Worm (Caenorhabditis elegans): ENCODE results near the gene gbh-2.

Gene gbh-2

ce11 chrII:8456094-8456493 is 29.6 kb upstream of the gbh-2 start, which contains the start of gene F22B5.6:
Gene F22B5.6 (minus strand): TSS chrII:8456194.
- TF ChIP-seq tbx-37 (GFP tag; conservative IDR thresholded peaks at IDR 0.05): no peak
- no peak for TF ChIP-seq tra-4 (tag; optimal IDR thresholded peaks at IDR 0.05)
- no peak for TF ChIP-seq F13C5.2 (tag; optimal IDR thresholded peaks at IDR 0.05)
- no peak for TF ChIP-seq aly-1 (tag; optimal IDR thresholded peaks at IDR 0.05)
- TF ChIP-seq B0310.2 (tag; optimal IDR thresholded peaks at IDR 0.05): no peak
- no peak for TF ChIP-seq ceh-13 (GFP tag; optimal IDR thresholded peaks at IDR 0.05)
- no peak for TF ChIP-seq scrt-1 (GFP tag; IDR thresholded peaks at IDR 0.05)
- no peak for TF ChIP-seq sea-1 (GFP tag; conservative IDR thresholded peaks at IDR 0.05)
- no peak for TF ChIP-seq ets-7 (tag; optimal IDR thresholded peaks at IDR 0.05)
- no peak for TF ChIP-seq hmg-4 (GFP tag; optimal IDR thresholded peaks at IDR 0.05)
- no peak for TF ChIP-seq hnd-1 (tag; optimal IDR thresholded peaks at IDR 0.05)
- no peak for TF ChIP-seq hmbx-1 (tag; optimal IDR thresholded peaks at IDR 0.05)
- TF ChIP-seq flt-1 (GFP tag; IDR thresholded peaks at IDR 0.05): no peak
- TF ChIP-seq ama-1 (optimal IDR thresholded peaks at IDR 0.05): no peak
- no peak for TF ChIP-seq pes-1 (GFP tag; IDR thresholded peaks at IDR 0.05)

DNA sequence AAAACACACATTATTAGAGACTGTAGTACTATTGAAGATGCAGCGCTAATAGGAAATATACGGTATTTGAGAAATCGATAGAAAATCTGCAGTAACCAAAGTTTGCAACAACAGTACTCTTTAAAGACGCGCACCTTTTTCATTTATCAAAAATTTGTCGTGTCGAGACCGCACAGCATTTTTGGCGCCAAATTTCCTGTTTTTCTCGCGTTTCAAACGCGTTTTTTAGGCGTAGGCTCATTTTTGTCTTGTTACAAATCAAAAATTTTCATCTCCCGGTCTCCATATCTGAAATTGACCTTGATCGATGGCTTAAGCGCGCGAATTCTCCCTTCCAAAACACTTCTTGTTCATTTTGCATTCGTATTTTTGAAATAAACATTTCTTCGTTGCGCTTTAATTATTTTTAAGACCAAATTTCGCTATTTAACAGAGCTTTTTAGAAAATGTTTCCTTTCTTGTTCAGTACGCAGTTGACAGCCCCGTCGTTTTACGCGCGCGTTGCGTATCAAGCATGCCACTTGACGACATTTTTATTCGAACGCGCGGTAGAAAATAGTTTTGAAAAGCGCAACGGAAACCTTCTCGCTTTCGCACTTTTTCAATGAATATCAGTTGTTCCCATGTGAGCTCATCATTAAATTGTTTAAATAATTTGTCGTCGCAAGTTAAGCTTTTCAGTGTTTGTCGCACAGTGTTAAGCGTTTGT is 28.8 kb upstream of the gbh-2 start:
- TF ChIP-seq sea-1 (GFP tag; conservative IDR thresholded peaks at IDR 0.05) (no peak), ets-7 (tag; optimal IDR thresholded peaks at IDR 0.05) (no peak), pes-1 (GFP tag; IDR thresholded peaks at IDR 0.05) (no peak), aly-1 (tag; optimal IDR thresholded peaks at IDR 0.05) (no peak), hmg-4 (GFP tag; optimal IDR thresholded peaks at IDR 0.05) (no peak), F13C5.2 (tag; optimal IDR thresholded peaks at IDR 0.05) (no peak), tra-4 (tag; optimal IDR thresholded peaks at IDR 0.05) (no peak), flt-1 (GFP tag; IDR thresholded peaks at IDR 0.05) (no peak), hnd-1 (tag; optimal IDR thresholded peaks at IDR 0.05) (no peak), tbx-37 (GFP tag; conservative IDR thresholded peaks at IDR 0.05) (no peak), tbx-11 (GFP tag; IDR thresholded peaks at IDR 0.05) (no peak), scrt-1 (GFP tag; IDR thresholded peaks at IDR 0.05) (no peak), ceh-36 (tag; optimal IDR thresholded peaks at IDR 0.05) (no peak), ceh-13 (GFP tag; optimal IDR thresholded peaks at IDR 0.05) (no peak)

DNA sequence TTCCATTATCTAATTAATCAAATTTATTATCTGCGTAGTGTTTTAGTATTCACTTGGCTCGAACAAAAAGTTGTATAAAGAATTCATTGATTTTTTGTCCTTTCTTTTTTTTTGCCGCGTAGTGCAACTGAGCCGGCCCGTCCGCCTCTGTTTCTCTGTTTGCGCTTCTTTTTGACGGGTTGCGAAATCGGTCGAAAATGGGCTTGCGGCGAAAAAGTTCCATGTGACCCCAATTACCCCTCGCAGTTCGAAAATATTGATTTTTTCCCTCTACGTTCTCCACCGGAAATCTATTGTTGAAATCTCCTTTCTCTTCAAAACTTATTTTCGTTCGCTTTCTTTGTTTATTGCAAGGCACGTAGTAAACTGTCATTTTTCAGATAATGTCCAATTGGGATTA is 28.2 kb upstream of the gbh-2 start, which contains the start of gene zyg-9:
Gene zyg-9 (plus strand): TSS at position 381 of the 400 bp plus-strand sequence.
- TF ChIP-seq tbx-37 (GFP tag; conservative IDR thresholded peaks at IDR 0.05): no peak
- no peak for TF ChIP-seq tra-4 (tag; optimal IDR thresholded peaks at IDR 0.05)
- TF ChIP-seq ceh-36 (tag; optimal IDR thresholded peaks at IDR 0.05): no peak
- TF ChIP-seq aly-1 (tag; optimal IDR thresholded peaks at IDR 0.05): no peak
- TF ChIP-seq B0310.2 (tag; optimal IDR thresholded peaks at IDR 0.05): no peak
- TF ChIP-seq hnd-1 (tag; optimal IDR thresholded peaks at IDR 0.05): no peak
- TF ChIP-seq hmg-4 (GFP tag; optimal IDR thresholded peaks at IDR 0.05): no peak
- no peak for TF ChIP-seq ceh-13 (GFP tag; optimal IDR thresholded peaks at IDR 0.05)
- no peak for TF ChIP-seq pes-1 (GFP tag; IDR thresholded peaks at IDR 0.05)
- TF ChIP-seq ets-7 (tag; optimal IDR thresholded peaks at IDR 0.05): no peak

- TF ChIP-seq tbx-37 (GFP tag; conservative IDR thresholded peaks at IDR 0.05) (no peak), ceh-36 (tag; optimal IDR thresholded peaks at IDR 0.05) (peak; percentile 45)
Measured at ce11 chrII:8464448-8464898, 21.2 kb upstream of the gbh-2 start, which contains the start of gene fars-3. Gene fars-3 (plus strand): TSS chrII:8464848.

ce11 chrII:8466874-8467273 is 18.8 kb upstream of the gbh-2 start, which contains the start of gene F22B5.10:
Gene F22B5.10 (plus strand): TSS chrII:8467174.
- TF ChIP-seq B0310.2 (tag; optimal IDR thresholded peaks at IDR 0.05): no peak
- TF ChIP-seq flt-1 (GFP tag; IDR thresholded peaks at IDR 0.05): no peak
- no peak for TF ChIP-seq aly-1 (tag; optimal IDR thresholded peaks at IDR 0.05)
- TF ChIP-seq ceh-13 (GFP tag; optimal IDR thresholded peaks at IDR 0.05): no peak
- TF ChIP-seq tra-4 (tag; optimal IDR thresholded peaks at IDR 0.05): no peak
- no peak for TF ChIP-seq ama-1 (optimal IDR thresholded peaks at IDR 0.05)
- no peak for TF ChIP-seq scrt-1 (GFP tag; IDR thresholded peaks at IDR 0.05)
- no peak for TF ChIP-seq F13C5.2 (tag; optimal IDR thresholded peaks at IDR 0.05)
- TF ChIP-seq tbx-37 (GFP tag; conservative IDR thresholded peaks at IDR 0.05): no peak
- no peak for TF ChIP-seq ets-7 (tag; optimal IDR thresholded peaks at IDR 0.05)
- TF ChIP-seq ceh-36 (tag; optimal IDR thresholded peaks at IDR 0.05): no peak
- TF ChIP-seq hmg-4 (GFP tag; optimal IDR thresholded peaks at IDR 0.05): no peak
- TF ChIP-seq pes-1 (GFP tag; IDR thresholded peaks at IDR 0.05): no peak
- TF ChIP-seq sea-1 (GFP tag; conservative IDR thresholded peaks at IDR 0.05): no peak
- TF ChIP-seq hmbx-1 (tag; optimal IDR thresholded peaks at IDR 0.05): no peak
- no peak for TF ChIP-seq tbx-11 (GFP tag; IDR thresholded peaks at IDR 0.05)
- TF ChIP-seq hnd-1 (tag; optimal IDR thresholded peaks at IDR 0.05): no peak

DNA sequence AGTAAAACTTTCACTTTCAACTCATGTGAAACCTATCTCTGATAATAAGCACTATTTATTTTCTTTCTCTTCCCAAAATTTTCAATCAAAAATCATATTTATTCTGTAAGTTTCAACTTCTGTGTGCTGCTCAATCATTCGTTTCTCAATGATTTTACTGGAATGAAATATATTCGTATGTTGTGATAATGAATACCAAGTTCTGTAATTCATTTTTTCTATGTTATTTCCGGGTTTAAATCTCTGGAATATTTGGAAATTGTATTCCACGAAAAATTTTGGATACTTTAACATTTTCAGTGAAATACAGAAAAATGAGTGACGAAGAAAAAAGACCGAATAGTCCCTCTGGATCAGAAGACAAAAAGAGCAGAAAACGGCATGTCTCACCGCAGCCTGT is 17.9 kb upstream of the gbh-2 start, which contains the start of gene M05D6.2:
Gene M05D6.2 (plus strand): TSS at position 301 of the 400 bp plus-strand sequence.
- TF ChIP-seq tbx-37 (GFP tag; conservative IDR thresholded peaks at IDR 0.05) (no peak), hmg-4 (GFP tag; optimal IDR thresholded peaks at IDR 0.05) (no peak), sea-1 (GFP tag; conservative IDR thresholded peaks at IDR 0.05) (no peak), F13C5.2 (tag; optimal IDR thresholded peaks at IDR 0.05) (no peak), ceh-36 (tag; optimal IDR thresholded peaks at IDR 0.05) (no peak), hnd-1 (tag; optimal IDR thresholded peaks at IDR 0.05) (no peak), ceh-13 (GFP tag; optimal IDR thresholded peaks at IDR 0.05) (no peak), B0310.2 (tag; optimal IDR thresholded peaks at IDR 0.05) (no peak), tra-4 (tag; optimal IDR thresholded peaks at IDR 0.05) (no peak), ama-1 (optimal IDR thresholded peaks at IDR 0.05) (no peak), pes-1 (GFP tag; IDR thresholded peaks at IDR 0.05) (no peak), flt-1 (GFP tag; IDR thresholded peaks at IDR 0.05) (no peak), ets-7 (tag; optimal IDR thresholded peaks at IDR 0.05) (no peak)

DNA sequence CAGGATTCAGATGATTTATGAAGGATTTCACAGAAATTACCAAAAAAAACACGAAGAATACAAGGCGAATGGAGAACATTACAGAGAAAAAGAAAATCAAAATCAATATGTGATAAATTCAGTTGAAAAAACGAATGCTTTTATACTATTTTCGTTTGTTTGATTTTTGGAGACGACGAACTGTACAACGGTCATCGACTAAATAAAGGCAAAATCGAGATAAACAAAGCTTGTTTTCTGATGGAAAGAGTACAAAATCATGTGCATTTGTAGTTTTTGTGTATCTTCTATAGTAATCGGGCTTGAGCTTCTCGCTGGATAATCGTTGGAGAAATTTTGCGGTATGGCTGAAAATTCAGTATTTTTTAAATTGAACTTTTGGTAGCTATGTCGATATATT is 14.5 kb upstream of the gbh-2 start, which contains the start of gene M05D6.8:
Gene M05D6.8 (minus strand): TSS at position 101 of the 400 bp plus-strand sequence.
- TF ChIP-seq sea-1 (GFP tag; conservative IDR thresholded peaks at IDR 0.05) (no peak), B0310.2 (tag; optimal IDR thresholded peaks at IDR 0.05) (no peak), F13C5.2 (tag; optimal IDR thresholded peaks at IDR 0.05) (no peak), ceh-36 (tag; optimal IDR thresholded peaks at IDR 0.05) (no peak), flt-1 (GFP tag; IDR thresholded peaks at IDR 0.05) (no peak), ceh-13 (GFP tag; optimal IDR thresholded peaks at IDR 0.05) (no peak), tbx-11 (GFP tag; IDR thresholded peaks at IDR 0.05) (no peak)
